In the genomic region with DNA sequence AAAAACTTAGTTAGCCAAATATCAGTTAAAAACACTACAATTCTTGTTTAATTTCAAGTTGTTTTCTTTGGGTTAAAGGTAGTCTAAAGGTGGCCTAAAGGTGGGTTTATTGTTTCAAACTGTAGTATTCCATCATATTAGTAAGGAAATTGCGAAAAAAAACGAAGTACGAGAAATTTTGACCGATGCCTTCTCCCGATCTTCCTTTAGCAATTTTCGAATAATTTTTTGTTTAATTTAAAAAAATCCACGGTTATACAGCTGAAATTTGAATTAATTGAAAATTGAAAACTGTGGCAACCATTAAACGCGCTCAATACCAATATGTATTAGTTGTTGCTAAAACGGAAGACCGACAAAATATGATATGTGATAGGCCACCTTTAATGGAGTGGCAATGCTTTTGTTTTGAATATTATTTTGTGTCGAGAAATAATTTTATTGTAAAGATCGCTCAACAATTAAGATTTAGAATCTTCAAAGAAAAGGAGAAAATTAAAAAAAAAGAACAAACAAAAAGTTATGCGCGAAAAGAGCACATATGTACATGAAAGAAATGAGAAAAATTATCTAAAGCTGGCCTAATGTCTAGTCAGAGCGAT, we compare ENCODE assay signal across 1 worm cellular context.
A peak's percentile ranks its signal among the peaks of the same experiment; 100 is the strongest.
TF ChIP-seq lines count a peak whose summit lies in the region.

No protein-coding gene starts in this region.

TF ChIP-seq in whole organism, young adult, 124 proteins besides CTCF, POLR2A, EP300 and RAD21 (continued from another document):
- TF ChIP-seq F22D6.2 (tag; optimal IDR thresholded peaks at IDR 0.05; lab: Kevin White, UChicago) (no peak), lin-40 (tag; optimal IDR thresholded peaks at IDR 0.05; lab: Kevin White, UChicago) (no peak), aptf-3 (GFP tag; IDR thresholded peaks at IDR 0.05; lab: Robert Waterston, UW) (no peak), sptf-2 (GFP tag; optimal IDR thresholded peaks at IDR 0.05; lab: Kevin White, UChicago) (no peak), Y79H2A.3 (GFP tag; conservative IDR thresholded peaks at IDR 0.05; lab: Robert Waterston, UW) (no peak), unc-62 (GFP tag; optimal IDR thresholded peaks at IDR 0.05; lab: Kevin White, UChicago) (no peak), mel-28 (tag; optimal IDR thresholded peaks at IDR 0.05; lab: Kevin White, UChicago; ENCODE audit: borderline replicate concordance) (no peak), atf-7 (tag; optimal IDR thresholded peaks at IDR 0.05; lab: Kevin White, UChicago) (peak; percentile 29), B0336.3 (GFP tag; IDR thresholded peaks at IDR 0.05; lab: Robert Waterston, UW) (0 out of 2 replicates have a peak, but pooled peaks have one; percentile 33), hlh-26 (GFP tag; conservative IDR thresholded peaks at IDR 0.05; lab: Robert Waterston, UW) (no peak), mes-4 (tag; optimal IDR thresholded peaks at IDR 0.05; lab: Kevin White, UChicago) (no peak)
